Fruit fly (Drosophila melanogaster): ENCODE measurements around the gene Jasper.

Jasper gene

dm6 chr3R:30013909-30014308, 38.4 kb upstream of the Jasper start:
- TF ChIP-seq CG9797 (GFP tag; optimal IDR thresholded peaks at IDR 0.05): no peak
- peak; percentile 40 for TF ChIP-seq Ets65A (GFP tag)
- no peak for TF ChIP-seq Adf1 (GFP tag; IDR thresholded peaks at IDR 0.05)
- TF ChIP-seq ems (GFP tag; optimal IDR thresholded peaks at IDR 0.05): no peak
- TF ChIP-seq CG17385 (GFP tag; optimal IDR thresholded peaks at IDR 0.05): no peak
- TF ChIP-seq CG4404 (GFP tag; IDR thresholded peaks at IDR 0.05): no peak
- peak in 1 of 2 experiments; percentile 67 for TF ChIP-seq bsh (GFP tag; optimal IDR thresholded peaks at IDR 0.05)
- TF ChIP-seq cg (GFP tag; optimal IDR thresholded peaks at IDR 0.05): no peak
- no peak for TF ChIP-seq CG7987 (GFP tag; optimal IDR thresholded peaks at IDR 0.05)
- no peak for TF ChIP-seq Chrac-16 (GFP tag; optimal IDR thresholded peaks at IDR 0.05)
- TF ChIP-seq Dip3 (GFP tag; optimal IDR thresholded peaks at IDR 0.05): no peak
- no peak for TF ChIP-seq GATAe (GFP tag; conservative IDR thresholded peaks at IDR 0.05)
- TF ChIP-seq CG15011 (GFP tag; optimal IDR thresholded peaks at IDR 0.05): no peak
- TF ChIP-seq Vsx1 (GFP tag; optimal IDR thresholded peaks at IDR 0.05): no peak
- no peak for TF ChIP-seq NK7.1 (GFP tag; optimal IDR thresholded peaks at IDR 0.05)
- peak; percentile 98 for TF ChIP-seq nom (GFP tag; optimal IDR thresholded peaks at IDR 0.05)
- TF ChIP-seq Drgx (GFP tag; IDR thresholded peaks at IDR 0.05): peak; percentile 66
- TF ChIP-seq gsb (GFP tag; IDR thresholded peaks at IDR 0.05): no peak
- no peak for TF ChIP-seq usp (GFP tag; optimal IDR thresholded peaks at IDR 0.05)
- TF ChIP-seq Usf (GFP tag; optimal IDR thresholded peaks at IDR 0.05): no peak
- TF ChIP-seq sima (GFP tag; optimal IDR thresholded peaks at IDR 0.05): no peak
- TF ChIP-seq z (GFP tag; IDR thresholded peaks at IDR 0.05): no peak
- no peak for TF ChIP-seq CG1233 (GFP tag; optimal IDR thresholded peaks at IDR 0.05)
- no peak for TF ChIP-seq CG12236 (GFP tag; optimal IDR thresholded peaks at IDR 0.05)
- TF ChIP-seq CG30020 (tag; optimal IDR thresholded peaks at IDR 0.05): no peak
- no peak for TF ChIP-seq Neu2 (GFP tag; optimal IDR thresholded peaks at IDR 0.05; ENCODE audit: borderline replicate concordance)
- no peak for TF ChIP-seq CG6683 (GFP tag; optimal IDR thresholded peaks at IDR 0.05)
- no peak for TF ChIP-seq NC2β (GFP tag; optimal IDR thresholded peaks at IDR 0.05)
- TF ChIP-seq sens (GFP tag): peak; percentile 33
- no peak for TF ChIP-seq ham (GFP tag; IDR thresholded peaks at IDR 0.05)
- no peak for TF ChIP-seq stc (GFP tag; IDR thresholded peaks at IDR 0.05)
- TF ChIP-seq insv (GFP tag; optimal IDR thresholded peaks at IDR 0.05): no peak

- TF ChIP-seq ci (GFP tag; IDR thresholded peaks at IDR 0.05) (peak; percentile 21; the same call in 1 of the 3 replicates), CG30431 (GFP tag; optimal IDR thresholded peaks at IDR 0.05) (no peak), NC2α (GFP tag; optimal IDR thresholded peaks at IDR 0.05) (no peak), CG10959 (GFP tag; IDR thresholded peaks at IDR 0.05) (no peak), CG8089 (GFP tag; optimal IDR thresholded peaks at IDR 0.05) (no peak), odd (GFP tag; optimal IDR thresholded peaks at IDR 0.05) (no peak), br (optimal IDR thresholded peaks at IDR 0.05) (no peak), sug (tag; optimal IDR thresholded peaks at IDR 0.05) (peak; percentile 31), CG18011 (GFP tag; optimal IDR thresholded peaks at IDR 0.05) (no peak), CG10565 (GFP tag; optimal IDR thresholded peaks at IDR 0.05) (no peak), mirr (GFP tag; optimal IDR thresholded peaks at IDR 0.05) (no peak), CG13894 (tag; optimal IDR thresholded peaks at IDR 0.05) (no peak), Pdp1 (GFP tag; optimal IDR thresholded peaks at IDR 0.05) (peak in 1 of 2 experiments; percentile 91), Dll (GFP tag; IDR thresholded peaks at IDR 0.05; ENCODE audit: partially characterized antibody) (no peak), wor (GFP tag; IDR thresholded peaks at IDR 0.05) (no peak), tx (GFP tag; optimal IDR thresholded peaks at IDR 0.05) (no peak), tgo (GFP tag; IDR thresholded peaks at IDR 0.05) (no peak), CG6791 (GFP tag; IDR thresholded peaks at IDR 0.05; ENCODE audit: partially characterized antibody) (0 out of 3 replicates have a peak, but pooled peaks have one; percentile 8), dm (GFP tag; optimal IDR thresholded peaks at IDR 0.05) (no peak), tio (GFP tag; optimal IDR thresholded peaks at IDR 0.05) (no peak), salm (tag; optimal IDR thresholded peaks at IDR 0.05) (no peak), Fer2 (tag; optimal IDR thresholded peaks at IDR 0.05) (no peak)
Observed at dm6 chr3R:30014480-30014879, 37.8 kb upstream of the Jasper start.
